Worm (Caenorhabditis elegans): ENCODE data around the gene mlc-1.

ce11 chrX:17434234-17434633 lies 24.8 kb upstream of the mlc-1 start, which contains the start of gene fubl-3:
- TF ChIP-seq hnd-1 (tag; optimal IDR thresholded peaks at IDR 0.05) = no peak
- no peak for TF ChIP-seq ama-1 (optimal IDR thresholded peaks at IDR 0.05)
- no peak for TF ChIP-seq hmbx-1 (tag; optimal IDR thresholded peaks at IDR 0.05)
- no peak for TF ChIP-seq ceh-36 (tag; optimal IDR thresholded peaks at IDR 0.05)
- no peak for TF ChIP-seq tbx-11 (GFP tag; IDR thresholded peaks at IDR 0.05)
- TF ChIP-seq tra-4 (tag; optimal IDR thresholded peaks at IDR 0.05) = no peak
